Worm (Caenorhabditis elegans): ENCODE data around the gene sdz-28.

The sdz-28 gene

DNA sequence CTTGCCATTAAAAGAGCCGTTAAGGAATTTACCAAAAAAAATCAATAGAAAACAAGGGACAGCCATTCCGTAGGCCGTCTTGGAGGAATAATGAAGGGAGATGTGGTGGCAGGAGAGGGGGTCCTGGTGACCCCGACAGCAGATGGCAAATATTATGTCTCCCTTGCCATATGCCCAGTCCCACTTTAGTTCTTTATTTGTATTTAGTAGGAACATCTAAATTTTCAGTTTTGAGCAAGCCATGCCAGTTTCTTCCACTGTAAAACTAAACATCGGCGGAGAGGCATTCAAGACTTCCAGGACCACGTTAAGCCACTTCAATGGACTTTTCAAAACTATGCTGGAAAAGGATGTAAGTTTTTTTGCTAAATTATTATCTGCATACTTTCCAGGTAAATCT is 6.4 kb downstream of the sdz-28 start, which contains the start of gene C40A11.4:
Gene C40A11.4, plus strand, starts transcription at position 188 of the 400 bp plus-strand sequence.
- TF ChIP-seq hlh-17 (GFP tag; optimal IDR thresholded peaks at IDR 0.05; ENCODE audit: borderline replicate concordance) (no peak), nhr-47 (tag; optimal IDR thresholded peaks at IDR 0.05) (no peak), aly-2 (tag; optimal IDR thresholded peaks at IDR 0.05) (no peak), ceh-63 (GFP tag; optimal IDR thresholded peaks at IDR 0.05) (no peak), efl-1 (optimal IDR thresholded peaks at IDR 0.05) (no peak), efl-1 (GFP tag; optimal IDR thresholded peaks at IDR 0.05 in 1 of 2) (peak in 1 of 2 experiments; percentile 79)

ce11 chrII:2138901-2139300 is 8.0 kb downstream of the sdz-28 start:
- TF ChIP-seq dsc-1 (tag; optimal IDR thresholded peaks at IDR 0.05): no peak
- TF ChIP-seq blmp-1 (tag; optimal IDR thresholded peaks at IDR 0.05): no peak
- TF ChIP-seq rnt-1 (tag; optimal IDR thresholded peaks at IDR 0.05): no peak
- no peak for TF ChIP-seq lir-3 (tag; optimal IDR thresholded peaks at IDR 0.05; ENCODE audit: poor library complexity)
- no peak for TF ChIP-seq ceh-82 (tag; optimal IDR thresholded peaks at IDR 0.05)
- no peak for TF ChIP-seq sox-4 (tag; optimal IDR thresholded peaks at IDR 0.05)
- no peak for TF ChIP-seq ces-1 (GFP tag; optimal IDR thresholded peaks at IDR 0.05)
- no peak for TF ChIP-seq lin-39 (tag; optimal IDR thresholded peaks at IDR 0.05)
- TF ChIP-seq unc-62 (GFP tag; optimal IDR thresholded peaks at IDR 0.05): no peak
- TF ChIP-seq sptf-1 (tag; optimal IDR thresholded peaks at IDR 0.05): no peak
- TF ChIP-seq mdl-1 (tag; optimal IDR thresholded peaks at IDR 0.05): no peak
- no peak for TF ChIP-seq irx-1 (tag; optimal IDR thresholded peaks at IDR 0.05)
- no peak for TF ChIP-seq ztf-4 (tag; optimal IDR thresholded peaks at IDR 0.05)
- TF ChIP-seq nhr-77 (tag; optimal IDR thresholded peaks at IDR 0.05): no peak
- no peak for TF ChIP-seq ceh-90 (tag; optimal IDR thresholded peaks at IDR 0.05)
- TF ChIP-seq pqm-1 (tag; optimal IDR thresholded peaks at IDR 0.05): no peak
- TF ChIP-seq nhr-47 (tag; optimal IDR thresholded peaks at IDR 0.05): no peak
- no peak for TF ChIP-seq grh-1 (GFP tag; IDR thresholded peaks at IDR 0.05)
- no peak for TF ChIP-seq ceh-8 (GFP tag; optimal IDR thresholded peaks at IDR 0.05)

- no peak for TF ChIP-seq nhr-77 (tag; optimal IDR thresholded peaks at IDR 0.05)
- no peak for TF ChIP-seq nhr-47 (tag; optimal IDR thresholded peaks at IDR 0.05)
- no peak for TF ChIP-seq sox-4 (tag; optimal IDR thresholded peaks at IDR 0.05)
- no peak for TF ChIP-seq unc-98 (GFP tag; IDR thresholded peaks at IDR 0.05)
- TF ChIP-seq lin-14 (GFP tag; optimal IDR thresholded peaks at IDR 0.05): no peak
- no peak for TF ChIP-seq mab-9 (GFP tag; IDR thresholded peaks at IDR 0.05)
- TF ChIP-seq swsn-7 (tag; optimal IDR thresholded peaks at IDR 0.05): no peak
- no peak for TF ChIP-seq dpl-1 (GFP tag; optimal IDR thresholded peaks at IDR 0.05)
- no peak for TF ChIP-seq egl-13 (tag; optimal IDR thresholded peaks at IDR 0.05)
- no peak for TF ChIP-seq Y116A8C.19 (tag; optimal IDR thresholded peaks at IDR 0.05; ENCODE audit: borderline replicate concordance)
These were observed 9.9 kb downstream of the sdz-28 start, which contains the start of gene C40A11.3 for ce11 chrII:2140817-2141216. C40A11.3 (plus strand) TSS chrII:2141117.

- TF ChIP-seq nhr-84 (tag; optimal IDR thresholded peaks at IDR 0.05) (no peak), efl-1 (optimal IDR thresholded peaks at IDR 0.05) (no peak), efl-1 (GFP tag; optimal IDR thresholded peaks at IDR 0.05 in 1 of 2) (no peak), lir-3 (tag; optimal IDR thresholded peaks at IDR 0.05; ENCODE audit: poor library complexity) (no peak), tbx-2 (tag; optimal IDR thresholded peaks at IDR 0.05) (no peak), nhr-47 (tag; optimal IDR thresholded peaks at IDR 0.05) (no peak), sup-37 (GFP tag; optimal IDR thresholded peaks at IDR 0.05) (no peak), fkh-4 (tag; optimal IDR thresholded peaks at IDR 0.05; ENCODE audit: borderline replicate concordance) (no peak), xbp-1 (tag; optimal IDR thresholded peaks at IDR 0.05) (no peak), alr-1 (tag; optimal IDR thresholded peaks at IDR 0.05; ENCODE audit: borderline replicate concordance) (no peak)
These were observed 14.7 kb downstream of the sdz-28 start, which contains the start of gene C40A11.6 for ce11 chrII:2145566-2145965. C40A11.6 (minus strand) TSS chrII:2145666.

Data from whole organism, L1 larva.